Worm (Caenorhabditis elegans) whole organism, L4 larva: ENCODE data around the gene enu-3.6.

Experiments
- T20F7.1 ChIP-seq: fragments of 200-800 bp; sonication (Bioruptor generic); optimal IDR thresholded peaks from 2 replicates; lab custom pipeline; 2018; ENCODE audit warnings: mild to moderate bottlenecking, missing genetic modification characterization, missing compliant biosample characterization
- Y48G9A.11 ChIP-seq: fragments of 200-800 bp; sonication (Bioruptor generic); IDR thresholded peaks from 2 replicates; pipeline ENCODE4 v1.3.6; 2022; ENCODE audit warnings: missing genetic modification reagents, missing genetic modification characterization, missing compliant biosample characterization
- aha-1 ChIP-seq: fragments of 150-350 bp; peaks from one replicate; lab custom pipeline; 2014; ENCODE audit warnings: missing biosample characterization, missing genetic modification characterization
- arid-1 ChIP-seq: fragments of 200-800 bp; sonication (Bioruptor generic); conservative IDR thresholded peaks from 2 replicates; pipeline ENCODE4 v1.3.6; 2022; ENCODE audit warnings: missing genetic modification reagents, missing genetic modification characterization, missing compliant biosample characterization
- attf-4 ChIP-seq: sonication (generic microtip); optimal IDR thresholded peaks from 3 replicates; lab custom pipeline; 2017; ENCODE audit warnings: missing biosample characterization, missing genetic modification characterization
- ceh-28 ChIP-seq: fragments of 150-350 bp; optimal IDR thresholded peaks from 2 replicates; lab custom pipeline; 2014; ENCODE audit warnings: missing biosample characterization, missing genetic modification reagents, missing genetic modification characterization
- ces-1 ChIP-seq: fragments of 150-350 bp; sonication (generic microtip); optimal IDR thresholded peaks from 4 replicates; lab custom pipeline; 2014; ENCODE audit warnings: missing biosample characterization, missing genetic modification reagents, missing genetic modification characterization
- daf-12 ChIP-seq: fragments of 150-350 bp; optimal IDR thresholded peaks from 2 replicates; lab custom pipeline; 2014; ENCODE audit warnings: missing biosample characterization, missing genetic modification reagents, missing genetic modification characterization
- daf-16 ChIP-seq, 3 experiments: sonication (generic microtip); optimal IDR thresholded peaks; 2 replicates each; lab custom pipeline; 2016 to 2017; ENCODE audit warnings: missing genetic modification characterization in 3 of 3, missing genetic modification reagents in 3 of 3, mild to moderate bottlenecking in 2 of 3, missing compliant biosample characterization in 2 of 3, missing biosample characterization in 1 of 3, moderate library complexity in 1 of 3
- dmd-6 ChIP-seq: fragments of 200-800 bp; sonication (Bioruptor generic); IDR thresholded peaks from 2 replicates; pipeline ENCODE4 v1.3.6; 2022; ENCODE audit warnings: missing genetic modification reagents, missing genetic modification characterization, missing compliant biosample characterization
- dpl-1 ChIP-seq: fragments of 150-350 bp; optimal IDR thresholded peaks from 2 replicates; lab custom pipeline; 2014; ENCODE audit warnings: missing biosample characterization, missing genetic modification reagents, missing genetic modification characterization
- egl-43 ChIP-seq: fragments of 200-800 bp; sonication (Bioruptor generic); IDR thresholded peaks from 2 replicates; pipeline ENCODE4 v1.3.6; 2022; ENCODE audit warnings: missing genetic modification reagents, missing genetic modification characterization, missing compliant biosample characterization
- fkh-10 ChIP-seq: fragments of 150-350 bp; optimal IDR thresholded peaks from 2 replicates; lab custom pipeline; 2014; ENCODE audit warnings: missing biosample characterization, missing genetic modification reagents, missing genetic modification characterization
- hlh-11 ChIP-seq: fragments of 200-800 bp; sonication (Bioruptor generic); optimal IDR thresholded peaks from 2 replicates; lab custom pipeline; 2018; ENCODE audit warnings: mild to moderate bottlenecking, missing genetic modification characterization, missing compliant biosample characterization
- hmg-1.1 ChIP-seq: fragments of 200-800 bp; sonication (Bioruptor generic); IDR thresholded peaks from 2 replicates; pipeline ENCODE4 v1.3.6; 2022; ENCODE audit warnings: missing genetic modification reagents, missing genetic modification characterization, missing compliant biosample characterization
- jun-1 ChIP-seq: fragments of 150-350 bp; optimal IDR thresholded peaks from 2 replicates; lab custom pipeline; 2014; ENCODE audit warnings: missing biosample characterization, missing genetic modification reagents, missing genetic modification characterization
- lim-7 ChIP-seq: fragments of 200-800 bp; sonication (Bioruptor generic); IDR thresholded peaks from 2 replicates; pipeline ENCODE4 v1.3.6; 2022; ENCODE audit warnings: missing genetic modification characterization, missing compliant biosample characterization
- lin-13 ChIP-seq: fragments of 150-350 bp; optimal IDR thresholded peaks from 2 replicates; lab custom pipeline; 2014; ENCODE audit warnings: missing biosample characterization, missing genetic modification reagents, missing genetic modification characterization
- madf-5 ChIP-seq, 2 experiments: fragments of 200-800 bp; sonication (Bioruptor generic); IDR thresholded peaks; 2 replicates each; pipeline ENCODE4 v1.3.6; 2022; ENCODE audit warnings: missing compliant biosample characterization in 2 of 2, missing genetic modification characterization in 2 of 2
- madf-9 ChIP-seq: fragments of 200-800 bp; sonication (Bioruptor generic); conservative IDR thresholded peaks from 2 replicates; pipeline ENCODE4 v1.3.6; 2022; ENCODE audit warnings: missing genetic modification reagents, missing genetic modification characterization, missing compliant biosample characterization
- mdt-29 ChIP-seq: fragments of 200-800 bp; sonication (Bioruptor generic); IDR thresholded peaks from 2 replicates; pipeline ENCODE4 v1.3.6; 2022; ENCODE audit warnings: missing genetic modification reagents, missing genetic modification characterization, missing compliant biosample characterization
- mep-1 ChIP-seq: fragments of 150-350 bp; sonication (generic microtip); optimal IDR thresholded peaks from 3 replicates; lab custom pipeline; 2014; ENCODE audit warnings: missing biosample characterization, missing genetic modification characterization
- mes-2 ChIP-seq: sonication (generic microtip); optimal IDR thresholded peaks from 2 replicates; lab custom pipeline; 2016; ENCODE audit warnings: missing genotype, mild to moderate bottlenecking, missing genetic modification characterization, missing compliant biosample characterization; ENCODE audit not compliant: poor library complexity, severe bottlenecking
- mxl-2 ChIP-seq: fragments of 200-800 bp; sonication (Bioruptor generic); conservative IDR thresholded peaks from 2 replicates; pipeline ENCODE4 v1.3.6; 2022; ENCODE audit warnings: missing genetic modification reagents, missing genetic modification characterization, missing compliant biosample characterization
- mxl-3 ChIP-seq: fragments of 200-800 bp; sonication (Bioruptor generic); optimal IDR thresholded peaks from 2 replicates; lab custom pipeline; 2018; ENCODE audit warnings: mild to moderate bottlenecking, missing genetic modification characterization, missing compliant biosample characterization
- nhr-111 ChIP-seq: fragments of 200-800 bp; sonication (Bioruptor generic); optimal IDR thresholded peaks from 2 replicates; lab custom pipeline; 2018; ENCODE audit warnings: mild to moderate bottlenecking, missing genetic modification characterization, missing compliant biosample characterization
- nhr-25 ChIP-seq: sonication (generic microtip); optimal IDR thresholded peaks from 2 replicates; lab custom pipeline; 2017; ENCODE audit warnings: missing genetic modification characterization, mild to moderate bottlenecking, missing compliant biosample characterization, antibody characterized with exemption, moderate library complexity, borderline replicate concordance; ENCODE audit not compliant: insufficient read depth
- php-3 ChIP-seq: fragments of 200-800 bp; sonication (Bioruptor generic); IDR thresholded peaks from 2 replicates; pipeline ENCODE4 v1.3.6; 2022; ENCODE audit warnings: missing genetic modification reagents, missing genetic modification characterization, missing compliant biosample characterization
- pqm-1 ChIP-seq: sonication (generic microtip); optimal IDR thresholded peaks from 2 replicates; lab custom pipeline; 2017; ENCODE audit warnings: missing biosample characterization, missing genetic modification characterization
- sdz-12 ChIP-seq: fragments of 200-800 bp; sonication (Bioruptor generic); optimal IDR thresholded peaks from 2 replicates; lab custom pipeline; 2018; ENCODE audit warnings: mild to moderate bottlenecking, missing genetic modification characterization, missing compliant biosample characterization
- set-16 ChIP-seq: fragments of 200-800 bp; sonication (Bioruptor generic); IDR thresholded peaks from 2 replicates; pipeline ENCODE4 v1.3.6; 2022; ENCODE audit warnings: missing genetic modification reagents, missing genetic modification characterization, missing compliant biosample characterization
- snpc-1.2 ChIP-seq: fragments of 200-800 bp; sonication (Bioruptor generic); IDR thresholded peaks from 2 replicates; pipeline ENCODE4 v1.3.6; 2022; ENCODE audit warnings: missing genetic modification reagents, missing genetic modification characterization, missing compliant biosample characterization
- spr-1 ChIP-seq: sonication (generic microtip); optimal IDR thresholded peaks from 2 replicates; lab custom pipeline; 2016; ENCODE audit warnings: mild to moderate bottlenecking, missing genetic modification characterization, missing compliant biosample characterization
- tra-1 ChIP-seq: fragments of 200-800 bp; sonication (Bioruptor generic); IDR thresholded peaks from 2 replicates; pipeline ENCODE4 v1.3.6; 2022; ENCODE audit warnings: missing genetic modification reagents, missing genetic modification characterization, missing compliant biosample characterization
- zag-1 ChIP-seq: fragments of 150-350 bp; optimal IDR thresholded peaks from 2 replicates; lab custom pipeline; 2014; ENCODE audit warnings: missing biosample characterization, missing genetic modification characterization
- zfp-3 ChIP-seq: fragments of 200-800 bp; sonication (Bioruptor generic); conservative IDR thresholded peaks from 2 replicates; pipeline ENCODE4 v1.3.6; 2022; ENCODE audit warnings: missing genetic modification reagents, missing genetic modification characterization, missing compliant biosample characterization

enu-3.6 gene

ce11 chrIII:10720170-10720569 is 30.1 kb upstream of the enu-3.6 start (continued):
- peak; percentile 81 for TF ChIP-seq mep-1
- peak; percentile 64 for TF ChIP-seq lin-13 (GFP tag; lab: Kevin White, UChicago)
- peak; percentile 32 for TF ChIP-seq spr-1 (tag; lab: Kevin White, UChicago)
- peak; percentile 19 for TF ChIP-seq pqm-1 (tag; lab: Kevin White, UChicago)
- peak; percentile 68; the same call in 1 of the 2 replicates for TF ChIP-seq zfp-3 (GFP tag; lab: Robert Waterston, UW)
- no peak for TF ChIP-seq ces-1
- no peak for TF ChIP-seq madf-5 (GFP tag; IDR thresholded peaks at IDR 0.05; lab: Robert Waterston, UW)
- no peak for TF ChIP-seq nhr-111 (GFP tag; lab: Kevin White, UChicago)
- TF ChIP-seq madf-9, result peak; percentile 54; the same call in 1 of the 2 replicates
- TF ChIP-seq jun-1 (tag; lab: Kevin White, UChicago), result peak; percentile 17
- peak; percentile 93 for TF ChIP-seq hmg-1.1 (GFP tag; lab: Robert Waterston, UW)
- TF ChIP-seq nhr-25 (tag; lab: Kevin White, UChicago), result peak; percentile 56
- TF ChIP-seq Y48G9A.11 (GFP tag; lab: Robert Waterston, UW), result no peak
- no peak for TF ChIP-seq lim-7
- peak in 1 of 2 experiments; percentile 93 for TF ChIP-seq daf-16 (GFP tag; optimal IDR thresholded peaks at IDR 0.05; lab: Kevin White, UChicago)
- peak; percentile 95 for TF ChIP-seq daf-16 (tag; optimal IDR thresholded peaks at IDR 0.05; lab: Kevin White, UChicago)
- TF ChIP-seq ceh-28 (tag; lab: Kevin White, UChicago), result peak; percentile 75
- TF ChIP-seq arid-1 (GFP tag; lab: Robert Waterston, UW), result peak; percentile 68; the same call in 1 of the 2 replicates
- TF ChIP-seq egl-43 (GFP tag; lab: Robert Waterston, UW), result peak; percentile 79
- TF ChIP-seq mdt-29 (GFP tag; lab: Robert Waterston, UW), result peak; percentile 72; the same call in 1 of the 2 replicates
- TF ChIP-seq aha-1 (tag; lab: Kevin White, UChicago), result no peak
- TF ChIP-seq snpc-1.2, result peak; percentile 17; the same call in 1 of the 2 replicates
- peak; percentile 52 for TF ChIP-seq dpl-1
- TF ChIP-seq mxl-2 (GFP tag; lab: Robert Waterston, UW), result no peak
- peak; percentile 100 for TF ChIP-seq hlh-11 (tag; lab: Kevin White, UChicago)
- TF ChIP-seq sdz-12 (GFP tag; lab: Kevin White, UChicago), result no peak
- no peak for TF ChIP-seq daf-12 (tag; lab: Kevin White, UChicago)
- TF ChIP-seq attf-4 (tag; lab: Kevin White, UChicago), result no peak
- peak; percentile 94 for TF ChIP-seq dmd-6 (GFP tag; lab: Robert Waterston, UW)
- TF ChIP-seq zag-1 (tag; lab: Kevin White, UChicago), result no peak

- no peak for TF ChIP-seq mxl-3 (GFP tag; lab: Kevin White, UChicago)
- TF ChIP-seq mes-2 (tag; lab: Kevin White, UChicago), result peak; percentile 48
Observed at ce11 chrIII:10721056-10721455, 29.2 kb upstream of the enu-3.6 start.

- no peak for TF ChIP-seq attf-4 (tag; lab: Kevin White, UChicago)
- TF ChIP-seq fkh-10 (GFP tag; lab: Kevin White, UChicago), result no peak
- TF ChIP-seq T20F7.1, result no peak
- TF ChIP-seq php-3 (GFP tag; lab: Robert Waterston, UW), result no peak
- TF ChIP-seq tra-1 (GFP tag; lab: Robert Waterston, UW), result no peak
- TF ChIP-seq hmg-1.1 (GFP tag; lab: Robert Waterston, UW), result no peak
- no peak for TF ChIP-seq Y48G9A.11 (GFP tag; lab: Robert Waterston, UW)
- no peak for TF ChIP-seq set-16 (GFP tag; lab: Robert Waterston, UW)
Observed at ce11 chrIII:10730510-10730909, 19.7 kb upstream of the enu-3.6 start, which contains the start of gene tat-3. tat-3 (minus strand) TSS chrIII:10730705.
